Fruit fly (Drosophila melanogaster): Measurements from ENCODE around the gene Swt1.
A peak's percentile ranks its signal among the peaks of the same experiment; 100 is the strongest.

dm6 chrX:18101098-18101711, 10.9 kb upstream of the Swt1 start, which contains the start of gene Mvb12:
- TF ChIP-seq fd102C (GFP tag; optimal IDR thresholded peaks at IDR 0.05) (no peak), emc (GFP tag; optimal IDR thresholded peaks at IDR 0.05) (no peak), NC2α (GFP tag; optimal IDR thresholded peaks at IDR 0.05) (no peak), esg (GFP tag; conservative IDR thresholded peaks at IDR 0.05) (no peak), p53 (GFP tag; optimal IDR thresholded peaks at IDR 0.05) (no peak), Sox102F (GFP tag; optimal IDR thresholded peaks at IDR 0.05) (peak; percentile 18), maf-S (GFP tag; optimal IDR thresholded peaks at IDR 0.05) (no peak)

Measured in whole organism, embryonic.